Fruit fly (Drosophila melanogaster): ENCODE data around the gene Spag1.
A peak's percentile ranks its signal among the peaks of the same experiment; 100 is the strongest.

Gene Spag1

DNA sequence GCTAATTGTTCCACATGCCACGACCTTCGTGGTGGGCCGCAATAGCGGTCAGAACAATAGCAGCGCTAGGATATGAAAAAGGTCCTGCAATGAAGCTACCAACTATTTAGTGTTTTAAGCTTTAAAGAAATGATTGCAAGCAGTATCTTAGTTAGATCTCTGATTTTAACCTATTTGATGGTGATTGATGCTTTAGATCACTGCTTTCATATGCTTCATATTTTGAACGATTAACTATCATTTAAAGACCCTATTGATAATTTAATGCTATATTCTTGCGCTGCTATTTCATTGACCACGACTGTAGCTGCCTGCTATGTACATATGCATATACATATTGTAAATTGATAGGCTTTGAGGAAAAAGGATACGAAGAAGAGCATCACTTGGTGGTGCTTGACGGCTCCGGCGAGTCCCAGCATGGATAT, 16.1 kb downstream of the Spag1 start (continued):
- peak; percentile 53 for TF ChIP-seq Atf6 (GFP tag; IDR thresholded peaks at IDR 0.05)
- TF ChIP-seq lola (GFP tag; optimal IDR thresholded peaks at IDR 0.05) = peak in 1 of 3 experiments; percentile 16
- TF ChIP-seq MBD-R2 (GFP tag; IDR thresholded peaks at IDR 0.05) = peak; percentile 42; the same call in 1 of the 2 replicates
- peak; percentile 59; the same call in 2 of the 3 replicates for TF ChIP-seq Aef1 (GFP tag; IDR thresholded peaks at IDR 0.05)
- no peak for TF ChIP-seq CG9437 (GFP tag; optimal IDR thresholded peaks at IDR 0.05)
- TF ChIP-seq Hmr (GFP tag; optimal IDR thresholded peaks at IDR 0.05) = peak; percentile 48
- TF ChIP-seq CG12155 (GFP tag; optimal IDR thresholded peaks at IDR 0.05) = peak; percentile 15
- no peak for TF ChIP-seq CG4360 (GFP tag; IDR thresholded peaks at IDR 0.05)
- peak; percentile 5 for TF ChIP-seq CG10274 (GFP tag; optimal IDR thresholded peaks at IDR 0.05)
- no peak for TF ChIP-seq usp (GFP tag; optimal IDR thresholded peaks at IDR 0.05)
- no peak for TF ChIP-seq Mrtf (GFP tag; IDR thresholded peaks at IDR 0.05)
- TF ChIP-seq CG32767 (GFP tag; IDR thresholded peaks at IDR 0.05) = no peak
- TF ChIP-seq Hr51 (GFP tag; optimal IDR thresholded peaks at IDR 0.05) = peak in 1 of 2 experiments; percentile 59
- no peak for TF ChIP-seq CG34224 (GFP tag; IDR thresholded peaks at IDR 0.05; ENCODE audit: partially characterized antibody)
- TF ChIP-seq cg (GFP tag; optimal IDR thresholded peaks at IDR 0.05) = no peak
- TF ChIP-seq Optix (GFP tag; IDR thresholded peaks at IDR 0.05) = no peak
- TF ChIP-seq H15 (GFP tag; IDR thresholded peaks at IDR 0.05) = 0 out of 3 replicates have a peak, but pooled peaks have one; percentile 24
- no peak for TF ChIP-seq B-H1 (GFP tag; IDR thresholded peaks at IDR 0.05)
- peak; percentile 0 for TF ChIP-seq jing (GFP tag; optimal IDR thresholded peaks at IDR 0.05)
- TF ChIP-seq CG8388 (GFP tag; optimal IDR thresholded peaks at IDR 0.05) = peak; percentile 31
- no peak for TF ChIP-seq Doc3 (GFP tag; IDR thresholded peaks at IDR 0.05; ENCODE audit: partially characterized antibody)
- TF ChIP-seq Dfd (GFP tag; optimal IDR thresholded peaks at IDR 0.05) = no peak
- TF ChIP-seq CG3726 (GFP tag; IDR thresholded peaks at IDR 0.05) = no peak
- no peak for TF ChIP-seq Dp (GFP tag; optimal IDR thresholded peaks at IDR 0.05)
- no peak for TF ChIP-seq Sry-β (GFP tag; optimal IDR thresholded peaks at IDR 0.05)
- TF ChIP-seq CG17802 (tag; optimal IDR thresholded peaks at IDR 0.05) = peak; percentile 47
- TF ChIP-seq Sox102F (GFP tag; optimal IDR thresholded peaks at IDR 0.05) = peak; percentile 51
- TF ChIP-seq aop (GFP tag; IDR thresholded peaks at IDR 0.05) = no peak
- TF ChIP-seq Xrp1 (GFP tag; IDR thresholded peaks at IDR 0.05) = peak; percentile 82
- peak; percentile 58 for TF ChIP-seq HHEX (GFP tag; optimal IDR thresholded peaks at IDR 0.05)
- peak; percentile 72 for TF ChIP-seq trem (tag; optimal IDR thresholded peaks at IDR 0.05)
- TF ChIP-seq pzg (GFP tag; optimal IDR thresholded peaks at IDR 0.05) = no peak
- peak; percentile 34 for TF ChIP-seq CG12299 (tag; optimal IDR thresholded peaks at IDR 0.05)
- peak; percentile 55 for TF ChIP-seq lilli (GFP tag; optimal IDR thresholded peaks at IDR 0.05)
- TF ChIP-seq caup (GFP tag; optimal IDR thresholded peaks at IDR 0.05; ENCODE audit: severe bottlenecking) = peak; percentile 78
- peak; percentile 74 for TF ChIP-seq CG18764 (GFP tag; optimal IDR thresholded peaks at IDR 0.05)
- no peak for TF ChIP-seq lov (optimal IDR thresholded peaks at IDR 0.05)
- TF ChIP-seq lov (GFP tag; IDR thresholded peaks at IDR 0.05) = no peak
- TF ChIP-seq bab2 (GFP tag; optimal IDR thresholded peaks at IDR 0.05) = peak; percentile 86
- peak; percentile 22 for TF ChIP-seq fd3F (GFP tag; optimal IDR thresholded peaks at IDR 0.05)
- no peak for TF ChIP-seq en (GFP tag; optimal IDR thresholded peaks at IDR 0.05)
- no peak for TF ChIP-seq abd-A (tag; optimal IDR thresholded peaks at IDR 0.05)
- TF ChIP-seq sqz (GFP tag; optimal IDR thresholded peaks at IDR 0.05) = peak; percentile 42
- peak; percentile 16 for TF ChIP-seq Jarid2 (GFP tag; optimal IDR thresholded peaks at IDR 0.05)
- no peak for TF ChIP-seq CG4617 (GFP tag; optimal IDR thresholded peaks at IDR 0.05; ENCODE audit: borderline replicate concordance)
- TF ChIP-seq CG11085 (GFP tag; IDR thresholded peaks at IDR 0.05) = no peak
- TF ChIP-seq CG18262 (tag; optimal IDR thresholded peaks at IDR 0.05) = peak; percentile 78
- peak; percentile 79 for TF ChIP-seq CG8924 (tag; optimal IDR thresholded peaks at IDR 0.05)
- peak; percentile 24 for TF ChIP-seq TFAM (GFP tag; optimal IDR thresholded peaks at IDR 0.05)
- TF ChIP-seq pho (GFP tag; optimal IDR thresholded peaks at IDR 0.05) = peak; percentile 18
